Fruit fly (Drosophila melanogaster): Measurements from ENCODE around the gene CG18754.

The CG18754 gene

dm6 chr3R:23733771-23734170 is 49.9 kb downstream of the CG18754 start:
- TF ChIP-seq Clk (GFP tag; optimal IDR thresholded peaks at IDR 0.05) (no peak), kay (GFP tag; ENCODE audit: borderline replicate concordance) (no peak), tj (GFP tag; optimal IDR thresholded peaks at IDR 0.05) (no peak), cic (GFP tag; optimal IDR thresholded peaks at IDR 0.05) (no peak), CG7045 (GFP tag; optimal IDR thresholded peaks at IDR 0.05) (no peak), Crg-1 (GFP tag; optimal IDR thresholded peaks at IDR 0.05) (no peak), cnc (optimal IDR thresholded peaks at IDR 0.05) (no peak), bab1 (GFP tag; optimal IDR thresholded peaks at IDR 0.05) (no peak)

DNA sequence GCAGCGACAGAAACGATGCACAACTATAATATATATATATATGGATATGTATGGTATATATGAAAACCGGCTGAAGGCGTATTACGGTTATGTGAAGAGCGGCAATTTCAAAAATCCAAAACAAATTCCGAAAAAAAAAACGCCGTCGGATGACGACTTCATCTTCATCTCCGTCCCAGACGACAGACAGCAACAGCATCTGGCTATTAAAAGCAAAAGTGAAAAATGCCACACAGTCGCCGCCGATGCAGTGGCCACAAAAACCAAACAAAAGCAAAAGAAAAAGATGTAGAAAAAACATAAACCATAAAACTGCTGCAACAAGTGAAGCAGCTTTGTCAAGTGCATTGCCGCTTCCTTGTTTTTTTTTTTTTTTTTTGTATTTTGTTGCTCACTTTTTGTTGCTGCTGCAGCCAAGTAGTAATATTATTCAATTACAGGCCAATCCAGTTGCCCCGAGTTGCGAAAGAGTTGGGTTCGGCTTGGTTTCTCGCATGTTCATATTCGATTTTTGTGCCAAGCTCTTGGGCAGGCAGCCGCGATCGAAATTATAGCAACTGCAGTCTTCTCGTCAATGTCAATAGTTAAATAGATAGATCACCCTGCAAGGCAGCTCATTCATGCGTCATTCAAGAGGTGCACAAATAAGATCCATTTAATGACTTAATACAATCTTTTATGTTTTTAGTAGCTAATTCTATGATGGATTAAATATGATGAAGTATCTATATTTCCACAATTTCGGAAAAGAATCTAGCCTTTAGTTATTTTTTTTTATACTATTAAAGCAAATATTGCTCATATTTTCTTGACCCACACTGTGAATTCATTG is 50.9 kb downstream of the CG18754 start:
- no peak for TF ChIP-seq tj (GFP tag; optimal IDR thresholded peaks at IDR 0.05)
- no peak for TF ChIP-seq pad (GFP tag; optimal IDR thresholded peaks at IDR 0.05)
- TF ChIP-seq CG7101 (tag; optimal IDR thresholded peaks at IDR 0.05): no peak
- TF ChIP-seq bab1 (GFP tag; optimal IDR thresholded peaks at IDR 0.05): no peak
- TF ChIP-seq Crg-1 (GFP tag; optimal IDR thresholded peaks at IDR 0.05): no peak

- no peak for TF ChIP-seq CG12768 (GFP tag; optimal IDR thresholded peaks at IDR 0.05)
- TF ChIP-seq kay (GFP tag; ENCODE audit: borderline replicate concordance): no peak
- no peak for TF ChIP-seq Mnt (GFP tag; optimal IDR thresholded peaks at IDR 0.05)
- no peak for TF ChIP-seq Clk (GFP tag; optimal IDR thresholded peaks at IDR 0.05)
Measured at dm6 chr3R:23735648-23736047, 51.8 kb downstream of the CG18754 start.

All from whole organism, adult.